Worm (Caenorhabditis elegans): Measurements from ENCODE around the gene K05D4.9.

K05D4.9 gene

DNA sequence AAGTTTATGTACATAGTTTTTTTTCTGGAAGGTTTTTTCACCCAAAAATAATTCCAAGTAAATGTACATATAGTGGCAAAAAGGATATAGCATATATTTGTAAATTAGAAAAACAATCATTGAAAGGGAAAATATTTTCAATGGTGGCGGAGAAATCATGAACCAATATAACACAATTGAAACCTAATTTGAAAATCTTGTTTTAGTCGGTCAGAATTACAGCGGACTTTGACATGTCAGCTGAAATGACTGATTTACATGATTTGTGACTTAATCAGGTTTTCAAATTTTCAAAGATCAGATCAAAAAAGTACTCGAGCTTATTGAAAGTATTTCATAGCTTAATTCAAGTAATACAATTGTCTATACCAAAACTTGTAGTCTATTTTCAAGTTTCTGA is at the start of gene K05D4.9:
K05D4.9 (minus strand) TSS at position 101 of the 400 bp plus-strand sequence.
- TF ChIP-seq W03F9.2 (tag; optimal IDR thresholded peaks at IDR 0.05) (no peak), dao-5 (tag; optimal IDR thresholded peaks at IDR 0.05) (no peak), him-1 (tag; optimal IDR thresholded peaks at IDR 0.05) (no peak)

DNA sequence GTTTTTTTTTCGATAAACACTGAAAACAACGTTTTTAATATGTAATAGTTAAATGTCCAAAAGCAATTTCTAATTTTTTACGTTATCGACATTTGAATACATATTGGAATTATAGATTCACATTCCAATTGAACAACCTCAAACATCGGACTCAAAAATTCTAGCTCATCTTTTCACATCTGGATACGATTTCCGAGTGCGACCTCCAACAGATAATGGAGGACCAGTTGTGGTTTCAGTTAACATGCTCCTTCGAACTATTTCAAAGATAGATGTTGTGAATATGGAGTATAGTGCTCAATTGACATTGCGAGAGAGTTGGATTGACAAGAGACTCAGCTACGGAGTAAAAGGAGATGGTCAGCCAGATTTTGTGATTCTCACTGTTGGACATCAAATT is 48.4 kb upstream of the K05D4.9 start:
- TF ChIP-seq him-1 (tag; optimal IDR thresholded peaks at IDR 0.05), result no peak
- TF ChIP-seq W03F9.2 (tag; optimal IDR thresholded peaks at IDR 0.05), result no peak
- no peak for TF ChIP-seq dao-5 (tag; optimal IDR thresholded peaks at IDR 0.05)

DNA sequence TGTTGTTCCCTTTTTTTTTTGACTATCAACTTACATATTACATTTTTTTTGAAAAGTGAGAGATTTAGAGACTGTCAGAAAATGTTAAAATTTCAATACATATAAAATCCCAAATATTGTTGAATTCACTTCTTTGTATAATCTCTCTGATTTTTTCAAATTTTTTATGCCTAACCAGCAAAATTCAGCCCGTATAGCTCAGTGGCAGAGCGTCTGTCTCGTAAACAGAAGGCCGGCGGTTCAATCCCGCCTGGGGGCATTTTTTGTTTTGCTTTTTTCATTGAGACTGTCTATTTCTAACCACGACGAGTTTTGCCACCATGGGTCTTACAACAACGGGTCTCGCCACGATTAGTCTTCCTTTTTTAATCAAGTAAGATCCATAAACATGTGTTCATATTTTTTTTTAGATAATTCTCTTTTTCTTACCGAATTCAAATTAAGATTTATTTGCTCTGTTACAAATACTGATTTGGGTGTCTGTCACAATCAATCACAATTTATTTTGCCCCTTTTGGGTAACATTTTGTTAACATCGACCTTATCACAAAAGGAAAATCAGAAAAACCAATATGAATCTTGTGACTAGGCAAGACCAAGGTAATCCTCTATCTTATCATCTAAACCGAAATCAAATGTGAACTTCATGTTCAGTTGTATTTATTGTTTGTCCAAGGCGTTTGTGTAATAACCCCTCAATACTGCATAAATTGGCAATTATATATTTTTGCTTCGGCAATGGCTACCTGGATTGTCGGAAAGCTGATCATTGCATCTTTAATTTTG is 47.5 kb upstream of the K05D4.9 start, which contains the start of gene glc-1:
glc-1 (plus strand) TSS at position 663 of the 786 bp plus-strand sequence.
- TF ChIP-seq W03F9.2 (tag; optimal IDR thresholded peaks at IDR 0.05), result no peak
- no peak for TF ChIP-seq him-1 (tag; optimal IDR thresholded peaks at IDR 0.05)
- no peak for TF ChIP-seq dao-5 (tag; optimal IDR thresholded peaks at IDR 0.05)

DNA sequence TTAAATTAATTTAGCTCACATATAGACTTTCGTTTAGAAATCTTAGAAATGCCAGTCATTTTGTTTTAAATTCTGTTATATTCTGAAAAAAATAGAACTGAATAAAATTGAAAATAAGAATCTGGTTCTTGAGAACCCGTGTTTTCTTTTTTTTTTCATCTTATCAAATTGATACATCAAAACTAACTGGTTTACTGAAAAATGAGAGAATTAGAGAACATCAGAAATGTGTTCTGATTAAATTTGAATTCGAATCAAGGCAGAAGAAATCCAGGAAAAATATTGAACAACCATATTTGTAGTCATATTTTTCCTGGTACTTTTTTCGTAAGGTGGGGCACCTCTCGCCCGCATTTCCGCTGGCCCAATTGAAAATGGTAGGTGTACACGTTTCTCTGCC is 46.9 kb upstream of the K05D4.9 start, which contains the start of gene F11A5.15:
F11A5.15 (minus strand) TSS at position 101 of the 400 bp plus-strand sequence.
- no peak for TF ChIP-seq him-1 (tag; optimal IDR thresholded peaks at IDR 0.05)
- no peak for TF ChIP-seq dao-5 (tag; optimal IDR thresholded peaks at IDR 0.05)

DNA sequence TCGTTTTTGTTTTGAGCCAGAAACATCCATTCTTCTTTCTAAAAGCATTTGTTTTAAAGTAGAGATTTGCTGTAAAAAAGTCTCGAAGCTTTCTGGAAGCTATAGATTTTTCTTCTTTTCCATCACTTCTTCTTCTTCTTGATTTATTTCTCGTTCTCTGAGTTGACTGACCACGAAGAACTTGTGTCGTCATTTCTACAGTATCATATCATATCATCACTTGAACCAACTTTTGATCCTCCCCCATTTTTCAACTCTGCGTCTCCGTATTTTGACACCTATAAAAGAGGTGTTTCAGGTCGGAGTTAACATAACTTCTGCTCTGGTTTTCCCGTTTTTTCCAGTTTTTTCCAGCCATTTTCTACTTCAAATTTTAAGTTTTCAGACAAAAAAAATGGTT is 42.9 kb upstream of the K05D4.9 start, which contains the start of gene F11A5.9:
F11A5.9 (plus strand) TSS at position 386 of the 400 bp plus-strand sequence.
- no peak for TF ChIP-seq him-1 (tag; optimal IDR thresholded peaks at IDR 0.05)

DNA sequence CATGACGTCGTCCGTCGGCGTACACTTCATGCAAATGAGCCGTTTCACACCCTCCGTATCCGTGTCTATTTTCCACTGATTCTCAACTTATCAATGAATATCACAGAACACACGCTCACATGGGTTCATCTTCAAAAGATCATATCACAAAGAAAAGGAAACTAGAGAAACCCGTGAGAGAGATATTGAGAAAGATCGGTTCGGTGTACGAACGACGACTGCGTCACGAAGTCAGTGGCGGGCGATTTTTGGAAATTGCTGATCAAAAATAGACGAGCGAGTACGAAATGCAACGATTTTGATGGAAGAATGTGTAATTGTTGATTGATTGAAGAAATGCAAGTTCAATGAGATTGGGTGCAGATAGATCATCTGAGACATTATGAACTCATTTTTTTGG is 41.7 kb upstream of the K05D4.9 start:
- TF ChIP-seq dao-5 (tag; optimal IDR thresholded peaks at IDR 0.05) (no peak), W03F9.2 (tag; optimal IDR thresholded peaks at IDR 0.05) (no peak), him-1 (tag; optimal IDR thresholded peaks at IDR 0.05) (no peak)

DNA sequence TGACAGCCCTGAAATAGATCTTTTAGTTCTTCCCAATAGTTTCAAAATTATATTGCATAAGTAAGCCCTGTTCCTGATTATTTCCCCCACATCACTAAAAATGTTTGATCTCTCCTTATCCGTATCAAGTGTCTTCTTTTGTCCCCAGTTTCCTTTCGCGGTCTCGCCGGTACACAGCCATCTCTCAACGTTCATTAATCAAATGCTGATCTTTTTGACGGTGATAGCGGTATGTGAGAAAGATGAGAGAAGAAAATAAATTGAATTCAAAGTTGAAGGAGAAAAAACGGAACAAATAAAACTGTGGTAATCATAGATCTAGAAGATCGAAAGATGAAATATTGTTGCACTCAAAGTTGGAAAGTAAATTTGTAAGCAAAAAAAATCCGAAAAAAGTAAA is 40.1 kb upstream of the K05D4.9 start:
- TF ChIP-seq W03F9.2 (tag; optimal IDR thresholded peaks at IDR 0.05) (no peak), him-1 (tag; optimal IDR thresholded peaks at IDR 0.05) (no peak), dao-5 (tag; optimal IDR thresholded peaks at IDR 0.05) (no peak)

DNA sequence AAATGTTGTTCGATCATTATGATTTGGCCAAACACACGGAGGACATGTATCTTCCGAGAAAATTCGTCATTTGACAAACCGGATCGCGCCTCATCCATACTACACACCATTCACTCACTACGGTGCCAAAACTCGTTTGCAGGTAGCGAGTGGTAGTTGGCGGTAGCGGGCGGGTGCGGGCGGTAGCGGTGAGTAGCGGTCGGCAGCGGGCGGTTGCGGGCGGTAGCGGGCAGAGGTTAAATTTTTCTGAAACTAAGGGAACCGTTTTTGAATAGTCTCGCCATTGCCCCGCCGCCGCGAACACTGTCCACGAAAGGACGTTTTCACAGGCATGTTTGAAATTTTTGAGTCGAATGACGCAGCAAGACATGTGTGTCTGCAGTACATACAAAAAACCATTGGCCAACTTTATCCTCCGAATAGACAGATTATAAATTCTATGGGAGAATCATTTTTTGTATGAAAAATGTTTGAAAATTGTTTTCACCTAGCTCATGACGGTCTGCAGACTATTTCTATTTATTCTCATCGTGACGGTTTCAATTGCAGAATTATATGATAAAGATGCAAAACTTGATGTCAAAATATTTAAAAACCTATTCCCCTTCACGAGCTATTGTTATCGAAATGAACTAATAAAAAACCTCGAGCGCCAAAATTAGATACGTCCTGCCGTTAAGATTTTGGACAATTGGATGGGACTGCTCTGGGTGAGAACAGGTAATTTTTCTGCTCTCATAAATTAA is 38.8 kb upstream of the K05D4.9 start, which contains the start of gene F11A5.16:
F11A5.16 (plus strand) TSS at position 696 of the 746 bp plus-strand sequence.
- TF ChIP-seq him-1 (tag; optimal IDR thresholded peaks at IDR 0.05) (no peak), dao-5 (tag; optimal IDR thresholded peaks at IDR 0.05) (no peak), W03F9.2 (tag; optimal IDR thresholded peaks at IDR 0.05) (no peak)

DNA sequence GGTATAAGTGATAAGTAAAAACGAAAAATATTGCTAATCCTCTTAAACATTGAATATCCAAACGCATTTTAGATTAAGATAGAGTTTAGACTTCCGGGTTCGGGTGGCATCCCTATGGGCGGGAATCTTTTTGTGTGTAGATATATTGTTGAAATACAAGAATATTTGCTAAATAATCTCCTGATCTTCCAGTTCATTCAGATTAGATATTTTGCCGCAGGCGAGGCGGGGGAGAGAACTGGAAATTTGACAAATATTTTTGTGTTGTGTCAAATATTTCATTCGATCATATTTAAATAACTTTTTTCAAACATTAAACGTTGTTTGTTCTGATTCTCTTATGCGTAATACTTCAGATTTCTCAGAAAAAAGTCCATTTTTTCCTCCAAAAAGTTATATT is 38.2 kb upstream of the K05D4.9 start, which contains the start of gene oac-15:
oac-15 (minus strand) TSS at position 101 of the 400 bp plus-strand sequence.
- no peak for TF ChIP-seq him-1 (tag; optimal IDR thresholded peaks at IDR 0.05)
- TF ChIP-seq dao-5 (tag; optimal IDR thresholded peaks at IDR 0.05), result no peak
- no peak for TF ChIP-seq W03F9.2 (tag; optimal IDR thresholded peaks at IDR 0.05)

DNA sequence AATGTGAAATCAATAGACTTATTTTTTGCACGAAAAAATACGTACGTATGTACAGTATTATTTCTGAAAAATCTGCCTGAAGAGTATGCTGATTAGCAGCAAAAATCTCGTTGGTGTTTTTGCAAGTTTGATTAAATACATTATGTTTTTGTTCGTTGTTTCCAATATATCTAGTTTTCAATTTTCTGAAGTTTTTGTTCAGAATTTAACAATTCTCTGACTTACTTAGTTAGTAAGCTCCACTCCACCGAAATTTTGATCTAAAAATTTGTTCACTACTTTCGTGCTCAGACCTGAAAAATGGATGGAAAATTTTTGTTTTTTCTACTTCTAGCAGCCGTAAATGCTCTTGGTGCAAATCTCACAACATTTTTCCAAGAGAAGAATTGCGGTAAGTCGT is 33.3 kb upstream of the K05D4.9 start, which contains the start of gene irld-26:
irld-26 (plus strand) TSS at position 301 of the 400 bp plus-strand sequence.
- TF ChIP-seq him-1 (tag; optimal IDR thresholded peaks at IDR 0.05) (no peak), dao-5 (tag; optimal IDR thresholded peaks at IDR 0.05) (no peak), W03F9.2 (tag; optimal IDR thresholded peaks at IDR 0.05) (no peak)

DNA sequence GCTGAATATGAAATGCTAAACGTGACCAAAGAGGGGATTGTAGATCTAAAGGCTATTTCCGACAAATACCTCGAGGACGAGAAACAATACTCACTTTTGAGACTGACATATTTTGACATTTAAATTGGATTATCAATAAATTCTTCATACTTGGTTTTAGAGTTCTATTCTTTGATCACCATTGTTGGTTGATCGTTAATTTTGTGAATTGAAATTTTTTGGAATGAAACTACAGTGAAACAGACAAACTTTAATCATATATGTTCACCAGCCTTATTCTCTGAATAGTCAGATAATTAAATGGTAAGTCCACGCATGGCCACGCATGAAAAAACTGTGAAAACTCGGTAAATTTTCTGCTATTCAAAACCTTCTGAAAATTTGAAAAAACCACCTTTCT is 31.0 kb upstream of the K05D4.9 start, which contains the start of gene F11A5.18:
F11A5.18 (plus strand) TSS at position 301 of the 400 bp plus-strand sequence.
- TF ChIP-seq dao-5 (tag; optimal IDR thresholded peaks at IDR 0.05) (no peak), him-1 (tag; optimal IDR thresholded peaks at IDR 0.05) (no peak), W03F9.2 (tag; optimal IDR thresholded peaks at IDR 0.05) (no peak)

DNA sequence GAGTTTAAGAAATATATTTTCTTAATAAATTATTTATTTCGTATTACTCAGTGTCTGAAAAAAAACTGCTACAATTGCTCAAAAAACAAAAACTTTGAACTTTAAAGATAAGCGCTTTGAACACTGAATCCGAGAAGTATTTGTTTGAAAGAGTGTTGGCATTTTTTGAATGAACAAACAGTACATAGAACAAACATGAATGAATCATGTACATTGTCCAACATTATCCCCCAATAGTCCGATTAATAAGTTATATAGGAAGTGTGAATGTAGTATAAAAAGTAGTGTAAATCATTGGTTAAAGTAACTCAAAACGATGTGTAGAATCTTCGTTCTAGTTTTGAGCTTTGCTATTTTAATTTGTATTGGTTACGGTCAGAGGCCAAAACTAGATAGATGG is 30.1 kb upstream of the K05D4.9 start, which contains the start of gene F11A5.17:
F11A5.17 (plus strand) TSS at position 301 of the 400 bp plus-strand sequence.
- TF ChIP-seq dao-5 (tag; optimal IDR thresholded peaks at IDR 0.05), result no peak
- TF ChIP-seq W03F9.2 (tag; optimal IDR thresholded peaks at IDR 0.05), result no peak
- TF ChIP-seq him-1 (tag; optimal IDR thresholded peaks at IDR 0.05), result no peak

DNA sequence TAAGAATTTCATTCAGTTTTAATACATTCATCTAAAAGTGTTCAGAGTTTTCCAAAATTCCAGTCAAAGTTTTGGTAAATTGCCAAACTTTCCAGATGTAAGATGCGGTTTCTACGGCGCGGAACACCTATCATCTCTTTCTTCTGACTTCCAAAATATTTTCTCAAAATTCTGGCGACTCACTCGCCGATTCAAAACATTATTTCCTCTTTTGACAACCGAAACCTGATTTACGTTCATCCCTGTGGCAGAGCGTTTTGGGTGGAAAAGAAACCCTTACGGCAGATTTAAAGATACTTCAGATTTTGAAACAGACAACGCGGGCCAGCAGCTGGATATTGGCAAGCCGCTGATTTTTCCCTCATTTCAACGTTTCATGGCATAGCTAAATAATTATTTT is 26.4 kb upstream of the K05D4.9 start, which contains the start of gene F11A5.5:
F11A5.5 (plus strand) TSS at position 301 of the 400 bp plus-strand sequence.
- TF ChIP-seq him-1 (tag; optimal IDR thresholded peaks at IDR 0.05) (no peak), dao-5 (tag; optimal IDR thresholded peaks at IDR 0.05) (no peak), W03F9.2 (tag; optimal IDR thresholded peaks at IDR 0.05) (no peak)

DNA sequence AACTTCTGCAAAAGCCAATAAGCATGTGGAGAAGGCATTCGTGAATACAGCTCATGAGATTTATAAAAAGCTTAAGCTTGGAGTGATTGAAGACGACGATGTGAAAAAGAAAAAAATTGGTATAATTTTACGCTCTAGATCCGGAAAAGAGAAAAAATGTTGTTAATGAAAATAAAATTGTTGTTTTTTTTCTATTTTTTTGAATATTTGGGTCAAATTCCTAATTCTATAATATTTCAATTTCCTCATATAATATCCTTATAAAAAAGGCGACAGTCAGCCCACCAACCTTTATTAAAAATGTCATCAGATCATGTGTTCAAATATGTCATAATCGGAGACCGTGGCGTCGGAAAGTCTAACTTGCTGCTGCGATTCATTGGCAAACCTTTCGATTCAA is 23.8 kb upstream of the K05D4.9 start, which contains the start of gene rabr-3:
rabr-3 (plus strand) TSS at position 301 of the 400 bp plus-strand sequence.
- no peak for TF ChIP-seq W03F9.2 (tag; optimal IDR thresholded peaks at IDR 0.05)
- TF ChIP-seq him-1 (tag; optimal IDR thresholded peaks at IDR 0.05), result no peak
- no peak for TF ChIP-seq dao-5 (tag; optimal IDR thresholded peaks at IDR 0.05)

Data from whole organism, L4/young adult.